Worm (Caenorhabditis elegans) whole organism, L4/young adult: ENCODE results near the gene Y25C1A.7.

Experiments used
- W03F9.2 ChIP-seq: fragments of 150-350 bp; optimal IDR thresholded peaks from 2 replicates; lab custom pipeline; 2014; ENCODE audit warnings: missing biosample characterization, missing genetic modification characterization
- dao-5 ChIP-seq: sonication (generic microtip); optimal IDR thresholded peaks from 2 replicates; lab custom pipeline; 2016; ENCODE audit warnings: missing genotype, missing genetic modification characterization, moderate library complexity, missing compliant biosample characterization
- him-1 ChIP-seq: sonication (generic microtip); optimal IDR thresholded peaks from 2 replicates; lab custom pipeline; 2016; ENCODE audit warnings: missing genotype, missing genetic modification reagents, missing genetic modification characterization, missing compliant biosample characterization

ce11 chrII:3067447-3067846 lies 3.4 kb downstream of the Y25C1A.7 start:
- TF ChIP-seq him-1 (tag; lab: Kevin White, UChicago): no peak
- TF ChIP-seq dao-5 (tag; lab: Kevin White, UChicago): no peak
- TF ChIP-seq W03F9.2 (tag; lab: Kevin White, UChicago): no peak
